Worm (Caenorhabditis elegans): Measurements from ENCODE around the gene R04D3.4.

DNA sequence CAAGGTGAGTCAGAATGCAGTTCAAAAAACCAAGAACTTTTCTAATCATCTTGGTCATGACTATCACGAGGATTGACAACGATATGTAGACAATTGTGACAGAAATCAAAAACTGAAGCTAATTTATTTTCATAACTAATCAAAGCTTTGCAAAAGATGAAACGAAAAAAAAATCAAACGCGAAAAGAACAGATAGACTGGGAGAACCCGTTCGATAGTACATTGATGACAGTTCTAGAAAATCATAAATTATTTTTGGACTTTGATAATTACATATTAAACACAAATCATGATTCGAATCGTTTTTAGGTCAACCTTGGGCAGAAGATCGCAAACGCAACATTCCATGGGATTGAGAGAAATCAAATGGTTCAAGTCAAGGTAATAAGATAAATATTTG, 36.4 kb upstream of the R04D3.4 start:
- TF ChIP-seq him-1 (tag; optimal IDR thresholded peaks at IDR 0.05), result no peak
- TF ChIP-seq dao-5 (tag; optimal IDR thresholded peaks at IDR 0.05), result no peak
- no peak for TF ChIP-seq W03F9.2 (tag; optimal IDR thresholded peaks at IDR 0.05)

All from whole organism, L4/young adult.